Fruit fly (Drosophila melanogaster): ENCODE data around the gene CG31523.

DNA sequence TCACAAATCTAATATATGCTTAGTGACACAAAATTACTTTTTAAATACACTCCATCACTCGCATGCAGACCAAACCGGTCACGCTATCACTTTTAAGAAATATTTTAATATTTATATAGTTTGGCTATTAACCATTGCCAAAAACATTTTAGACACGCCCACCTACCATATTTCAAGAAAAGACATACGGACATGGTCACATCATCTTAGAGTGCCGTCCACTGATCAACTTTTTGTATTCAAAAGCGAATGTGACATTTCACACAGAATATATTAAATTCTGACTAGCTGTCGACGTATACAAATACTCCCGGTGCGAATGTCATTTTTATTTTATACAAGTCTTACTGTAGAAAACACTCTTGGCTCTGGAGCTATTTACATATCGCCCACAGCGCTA is 62.9 kb downstream of the CG31523 start, which contains the start of gene CG31528:
- no peak for TF ChIP-seq dl (GFP tag; optimal IDR thresholded peaks at IDR 0.05; ENCODE audit: insufficient read depth in 1 of 2, partially characterized antibody in 2 of 2)
- no peak for TF ChIP-seq Dfd (GFP tag; optimal IDR thresholded peaks at IDR 0.05)
- no peak for TF ChIP-seq Vsx2 (GFP tag; optimal IDR thresholded peaks at IDR 0.05; ENCODE audit: partially characterized antibody)
- no peak for TF ChIP-seq pan (optimal IDR thresholded peaks at IDR 0.05)
- TF ChIP-seq h (GFP tag; optimal IDR thresholded peaks at IDR 0.05) = no peak
- TF ChIP-seq N (GFP tag; optimal IDR thresholded peaks at IDR 0.05) = no peak
- TF ChIP-seq usp (GFP tag; optimal IDR thresholded peaks at IDR 0.05) = no peak
- TF ChIP-seq Dif (GFP tag; optimal IDR thresholded peaks at IDR 0.05; ENCODE audit: partially characterized antibody) = no peak
- TF ChIP-seq Hnf4 (GFP tag; optimal IDR thresholded peaks at IDR 0.05) = no peak
- TF ChIP-seq sage (GFP tag; optimal IDR thresholded peaks at IDR 0.05) = no peak
- TF ChIP-seq psq (GFP tag; optimal IDR thresholded peaks at IDR 0.05) = no peak
